Worm (Caenorhabditis elegans) whole organism, late embryonic: ENCODE data around the gene ssl-1.

Experiments used
- F13H6.1 ChIP-seq: sonication (generic microtip); optimal IDR thresholded peaks from 2 replicates; lab custom pipeline; 2016; ENCODE audit warnings: missing genetic modification characterization, missing compliant biosample characterization
- ama-1 ChIP-seq: fragments of 150-350 bp; optimal IDR thresholded peaks from 2 replicates; lab custom pipeline; 2014
- ceh-6 ChIP-seq: fragments of 200-800 bp; sonication (Bioruptor generic); optimal IDR thresholded peaks from 2 replicates; lab custom pipeline; 2018; ENCODE audit warnings: mild to moderate bottlenecking, missing genetic modification characterization, missing compliant biosample characterization
- ceh-9 ChIP-seq: sonication (generic microtip); optimal IDR thresholded peaks from 2 replicates; lab custom pipeline; 2016; ENCODE audit warnings: mild to moderate bottlenecking, missing genetic modification characterization, inconsistent platforms, missing compliant biosample characterization
- hlh-6 ChIP-seq: sonication (generic microtip); optimal IDR thresholded peaks from 2 replicates; lab custom pipeline; 2016; ENCODE audit warnings: missing genotype, missing genetic modification characterization, missing compliant biosample characterization
- lin-11 ChIP-seq: fragments of 200-800 bp; sonication (Bioruptor generic); optimal IDR thresholded peaks from 2 replicates; lab custom pipeline; 2018; ENCODE audit warnings: mild to moderate bottlenecking, missing genetic modification characterization, missing compliant biosample characterization
- nfya-1 ChIP-seq: sonication (generic microtip); optimal IDR thresholded peaks from 2 replicates; lab custom pipeline; 2017; ENCODE audit warnings: missing genetic modification characterization, mild to moderate bottlenecking, missing compliant biosample characterization, antibody characterized with exemption, moderate library complexity
- pag-3 ChIP-seq: sonication (generic microtip); optimal IDR thresholded peaks from 2 replicates; lab custom pipeline; 2016; ENCODE audit warnings: missing compliant biosample characterization, missing genetic modification characterization, borderline replicate concordance
- pqm-1 ChIP-seq: sonication (generic microtip); optimal IDR thresholded peaks from 2 replicates; lab custom pipeline; 2016; ENCODE audit warnings: missing genetic modification characterization, missing compliant biosample characterization
- tbx-2 ChIP-seq: sonication (generic microtip); optimal IDR thresholded peaks from 2 replicates; lab custom pipeline; 2016; ENCODE audit warnings: missing genetic modification characterization, missing compliant biosample characterization
- unc-55 ChIP-seq: sonication (generic microtip); optimal IDR thresholded peaks from 2 replicates; lab custom pipeline; 2017; ENCODE audit warnings: missing biosample characterization, missing genetic modification reagents, missing genetic modification characterization

DNA sequence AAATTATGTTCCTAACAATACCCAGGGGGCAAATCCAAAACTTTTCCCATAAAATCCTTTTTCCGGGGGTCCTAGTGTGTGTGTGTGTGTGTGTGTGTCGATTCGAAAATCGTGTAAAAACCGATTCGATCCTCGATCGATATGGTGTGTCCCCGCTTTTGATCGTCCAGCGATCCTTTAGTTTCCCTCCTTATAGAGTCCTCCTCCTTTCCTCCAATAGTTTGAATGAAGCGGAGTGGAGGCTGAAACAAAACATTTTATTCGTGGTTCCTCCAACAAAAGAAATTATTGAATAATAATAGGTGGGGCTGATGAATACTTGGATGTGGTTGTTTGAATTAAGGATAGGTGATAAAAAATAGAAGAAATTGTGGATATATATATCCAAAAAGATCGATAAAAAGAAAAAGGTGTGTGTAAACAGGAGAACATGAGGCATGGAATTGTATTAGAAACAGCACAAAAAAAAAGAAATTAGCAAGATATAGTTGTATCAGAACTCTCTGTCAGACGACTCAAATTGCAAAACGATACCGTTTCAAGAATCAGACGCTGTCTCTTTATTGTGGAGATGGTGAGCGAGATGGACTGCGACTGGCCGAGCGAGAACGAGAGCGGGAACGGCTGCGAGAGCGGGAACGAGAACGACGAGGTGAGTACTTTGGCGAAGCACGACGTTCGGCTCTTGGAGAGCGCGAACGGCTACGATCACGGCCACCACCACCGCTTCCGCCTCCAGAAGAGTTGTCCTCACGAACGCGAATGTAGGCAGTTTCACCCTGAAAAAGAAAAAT lies 27.7 kb upstream of the ssl-1 start:
- TF ChIP-seq lin-11 (tag; lab: Kevin White, UChicago), result no peak
- TF ChIP-seq ceh-9 (tag; lab: Kevin White, UChicago), result no peak
- TF ChIP-seq nfya-1 (tag; lab: Kevin White, UChicago), result no peak
- TF ChIP-seq ceh-6 (GFP tag; lab: Kevin White, UChicago), result no peak
- TF ChIP-seq pqm-1, result no peak
- TF ChIP-seq tbx-2, result no peak
- no peak for TF ChIP-seq F13H6.1
- TF ChIP-seq hlh-6, result no peak
- no peak for TF ChIP-seq ama-1 (lab: Kevin White, UChicago)
- TF ChIP-seq unc-55 (GFP tag; lab: Kevin White, UChicago), result no peak
- TF ChIP-seq pag-3 (tag; lab: Kevin White, UChicago), result no peak
